Worm (Caenorhabditis elegans) whole organism, late embryonic: ENCODE data around the gene ogt-1.

Source experiments
- F13H6.1 ChIP-seq: sonication (generic microtip); optimal IDR thresholded peaks from 2 replicates; lab custom pipeline; 2016; ENCODE audit warnings: missing genetic modification characterization, missing compliant biosample characterization
- K02D7.2 ChIP-seq: sonication (generic microtip); optimal IDR thresholded peaks from 2 replicates; lab custom pipeline; 2017; ENCODE audit warnings: mild to moderate bottlenecking, missing genetic modification characterization, missing compliant biosample characterization
- K09A11.1 ChIP-seq: sonication (generic microtip); optimal IDR thresholded peaks from 2 replicates; lab custom pipeline; 2017; ENCODE audit warnings: antibody characterized with exemption, mild to moderate bottlenecking, missing genetic modification characterization, missing compliant biosample characterization; ENCODE audit not compliant: insufficient read depth
- T23F11.4 ChIP-seq: fragments of 200-800 bp; sonication (Bioruptor generic); optimal IDR thresholded peaks from 2 replicates; lab custom pipeline; 2018; ENCODE audit warnings: mild to moderate bottlenecking, missing genetic modification characterization, missing compliant biosample characterization
- Y22D7AL.16 ChIP-seq: sonication (generic microtip); optimal IDR thresholded peaks from 2 replicates; lab custom pipeline; 2016; ENCODE audit warnings: missing genetic modification characterization, missing compliant biosample characterization
- ahr-1 ChIP-seq: sonication (generic microtip); optimal IDR thresholded peaks from 2 replicates; lab custom pipeline; 2016; ENCODE audit warnings: missing genetic modification characterization, missing compliant biosample characterization
- ama-1 ChIP-seq: fragments of 150-350 bp; optimal IDR thresholded peaks from 2 replicates; lab custom pipeline; 2014
- ceh-14 ChIP-seq: sonication (generic microtip); optimal IDR thresholded peaks from 2 replicates; lab custom pipeline; 2016; ENCODE audit warnings: missing genotype, missing genetic modification characterization, missing compliant biosample characterization
- ceh-18 ChIP-seq: sonication (generic microtip); optimal IDR thresholded peaks from 2 replicates; lab custom pipeline; 2016; ENCODE audit warnings: missing genetic modification characterization, missing compliant biosample characterization
- ceh-2 ChIP-seq: sonication (generic microtip); optimal IDR thresholded peaks from 2 replicates; lab custom pipeline; 2016; ENCODE audit warnings: missing genotype, missing genetic modification characterization, missing compliant biosample characterization
- ceh-22 ChIP-seq: sonication (generic microtip); optimal IDR thresholded peaks from 2 replicates; lab custom pipeline; 2017; ENCODE audit warnings: missing biosample characterization, missing genetic modification characterization
- ceh-24 ChIP-seq: sonication (generic microtip); optimal IDR thresholded peaks from 2 replicates; lab custom pipeline; 2016; ENCODE audit warnings: mild to moderate bottlenecking, missing genetic modification characterization, missing compliant biosample characterization
- ceh-30 ChIP-seq: fragments of 150-350 bp; optimal IDR thresholded peaks from 2 replicates; lab custom pipeline; 2014; ENCODE audit warnings: missing biosample characterization, missing genetic modification characterization
- ceh-31 ChIP-seq: sonication (generic microtip); optimal IDR thresholded peaks from 2 replicates; lab custom pipeline; 2016; ENCODE audit warnings: missing genetic modification characterization, missing compliant biosample characterization
- ceh-45 ChIP-seq: fragments of 200-800 bp; sonication (Bioruptor generic); IDR thresholded peaks from 2 replicates; pipeline ENCODE4 v1.3.6; 2022; ENCODE audit warnings: missing genetic modification reagents, missing genetic modification characterization, missing compliant biosample characterization
- ceh-6 ChIP-seq: fragments of 200-800 bp; sonication (Bioruptor generic); optimal IDR thresholded peaks from 2 replicates; lab custom pipeline; 2018; ENCODE audit warnings: mild to moderate bottlenecking, missing genetic modification characterization, missing compliant biosample characterization
- ceh-9 ChIP-seq: sonication (generic microtip); optimal IDR thresholded peaks from 2 replicates; lab custom pipeline; 2016; ENCODE audit warnings: mild to moderate bottlenecking, missing genetic modification characterization, inconsistent platforms, missing compliant biosample characterization
- dmd-4 ChIP-seq: sonication (generic microtip); optimal IDR thresholded peaks from 2 replicates; lab custom pipeline; 2016; ENCODE audit warnings: borderline replicate concordance, missing genetic modification characterization, missing compliant biosample characterization
- dve-1 ChIP-seq: sonication (generic microtip); optimal IDR thresholded peaks from 2 replicates; lab custom pipeline; 2017; ENCODE audit warnings: antibody characterized with exemption, mild to moderate bottlenecking, missing genetic modification characterization, missing compliant biosample characterization
- elt-2 ChIP-seq: sonication (generic microtip); optimal IDR thresholded peaks from 2 replicates; lab custom pipeline; 2016; ENCODE audit warnings: missing genetic modification reagents, missing genetic modification characterization, missing compliant biosample characterization
- elt-4 ChIP-seq: sonication (generic microtip); optimal IDR thresholded peaks from 2 replicates; lab custom pipeline; 2016; ENCODE audit warnings: missing genetic modification characterization, missing compliant biosample characterization
- ets-4 ChIP-seq: sonication (generic microtip); optimal IDR thresholded peaks from 2 replicates; lab custom pipeline; 2016; ENCODE audit warnings: missing genetic modification characterization, missing compliant biosample characterization
- eyg-1 ChIP-seq: sonication (generic microtip); optimal IDR thresholded peaks from 2 replicates; lab custom pipeline; 2016; ENCODE audit warnings: missing genotype, missing genetic modification characterization, missing compliant biosample characterization
- fax-1 ChIP-seq: sonication (generic microtip); optimal IDR thresholded peaks from 2 replicates; lab custom pipeline; 2016; ENCODE audit warnings: missing genotype, missing genetic modification characterization, missing compliant biosample characterization
- fkh-10 ChIP-seq: fragments of 150-350 bp; optimal IDR thresholded peaks from 2 replicates; lab custom pipeline; 2014; ENCODE audit warnings: missing biosample characterization, missing genetic modification reagents, missing genetic modification characterization
- fkh-6 ChIP-seq: sonication (generic microtip); optimal IDR thresholded peaks from 2 replicates; lab custom pipeline; 2016; ENCODE audit warnings: missing genetic modification characterization, missing compliant biosample characterization
- gmeb-2 ChIP-seq: sonication (generic microtip); optimal IDR thresholded peaks from 2 replicates; lab custom pipeline; 2016; ENCODE audit warnings: missing genetic modification characterization, inconsistent platforms, missing compliant biosample characterization
- hlh-13 ChIP-seq: fragments of 200-800 bp; sonication (Bioruptor generic); optimal IDR thresholded peaks from 2 replicates; lab custom pipeline; 2018; ENCODE audit warnings: mild to moderate bottlenecking, missing genetic modification characterization, missing compliant biosample characterization
- hlh-15 ChIP-seq: sonication (generic microtip); optimal IDR thresholded peaks from 2 replicates; lab custom pipeline; 2016; ENCODE audit warnings: missing genetic modification characterization, missing compliant biosample characterization
- hlh-30 ChIP-seq: sonication (generic microtip); optimal IDR thresholded peaks from 2 replicates; lab custom pipeline; 2017; ENCODE audit warnings: antibody characterized with exemption, missing genetic modification characterization, missing compliant biosample characterization; ENCODE audit not compliant: insufficient read depth
- hlh-6 ChIP-seq: sonication (generic microtip); optimal IDR thresholded peaks from 2 replicates; lab custom pipeline; 2016; ENCODE audit warnings: missing genotype, missing genetic modification characterization, missing compliant biosample characterization
- lim-6 ChIP-seq: sonication (generic microtip); optimal IDR thresholded peaks from 2 replicates; lab custom pipeline; 2016; ENCODE audit warnings: missing genetic modification characterization, missing compliant biosample characterization
- nfya-1 ChIP-seq: sonication (generic microtip); optimal IDR thresholded peaks from 2 replicates; lab custom pipeline; 2017; ENCODE audit warnings: missing genetic modification characterization, mild to moderate bottlenecking, missing compliant biosample characterization, antibody characterized with exemption, moderate library complexity
- nhr-232 ChIP-seq: sonication (generic microtip); optimal IDR thresholded peaks from 2 replicates; lab custom pipeline; 2016; ENCODE audit warnings: missing genetic modification characterization, missing compliant biosample characterization
- pat-9 ChIP-seq: fragments of 200-800 bp; sonication (Bioruptor generic); optimal IDR thresholded peaks from 2 replicates; lab custom pipeline; 2018; ENCODE audit warnings: mild to moderate bottlenecking, missing genetic modification characterization, moderate library complexity, missing compliant biosample characterization
- pha-2 ChIP-seq: sonication (generic microtip); optimal IDR thresholded peaks from 2 replicates; lab custom pipeline; 2017; ENCODE audit warnings: mild to moderate bottlenecking, missing genetic modification characterization, missing compliant biosample characterization
- pqm-1 ChIP-seq: sonication (generic microtip); optimal IDR thresholded peaks from 2 replicates; lab custom pipeline; 2016; ENCODE audit warnings: missing genetic modification characterization, missing compliant biosample characterization
- pros-1 ChIP-seq: fragments of 150-350 bp; optimal IDR thresholded peaks from 2 replicates; lab custom pipeline; 2014; ENCODE audit warnings: missing biosample characterization, missing genetic modification reagents, missing genetic modification characterization
- ref-2 ChIP-seq: sonication (generic microtip); optimal IDR thresholded peaks from 2 replicates; lab custom pipeline; 2016; ENCODE audit warnings: missing genetic modification characterization, missing compliant biosample characterization
- sdc-2 ChIP-seq: sonication (generic microtip); optimal IDR thresholded peaks from 2 replicates; lab custom pipeline; 2016; ENCODE audit warnings: missing genotype, missing genetic modification characterization, missing compliant biosample characterization
- sox-4 ChIP-seq: sonication (generic microtip); optimal IDR thresholded peaks from 2 replicates; lab custom pipeline; 2017; ENCODE audit warnings: mild to moderate bottlenecking, missing genetic modification characterization, inconsistent platforms, missing compliant biosample characterization
- tbx-2 ChIP-seq: sonication (generic microtip); optimal IDR thresholded peaks from 2 replicates; lab custom pipeline; 2016; ENCODE audit warnings: missing genetic modification characterization, missing compliant biosample characterization
- tbx-7 ChIP-seq: sonication (generic microtip); optimal IDR thresholded peaks from 2 replicates; lab custom pipeline; 2016; ENCODE audit warnings: missing genotype, missing genetic modification characterization, missing compliant biosample characterization
- ttx-3 ChIP-seq: sonication (generic microtip); optimal IDR thresholded peaks from 2 replicates; lab custom pipeline; 2016; ENCODE audit warnings: missing genetic modification reagents, missing genetic modification characterization, missing compliant biosample characterization
- unc-42 ChIP-seq: sonication (generic microtip); optimal IDR thresholded peaks from 2 replicates; lab custom pipeline; 2016; ENCODE audit warnings: missing genotype, missing genetic modification characterization, missing compliant biosample characterization
- unc-55 ChIP-seq: sonication (generic microtip); optimal IDR thresholded peaks from 2 replicates; lab custom pipeline; 2017; ENCODE audit warnings: missing biosample characterization, missing genetic modification reagents, missing genetic modification characterization
- unc-86 ChIP-seq: sonication (generic microtip); optimal IDR thresholded peaks from 2 replicates; lab custom pipeline; 2016; ENCODE audit warnings: missing genetic modification characterization, missing compliant biosample characterization
- zip-5 ChIP-seq: sonication (generic microtip); optimal IDR thresholded peaks from 2 replicates; lab custom pipeline; 2016; ENCODE audit warnings: missing genetic modification characterization, missing compliant biosample characterization
- ztf-16 ChIP-seq: sonication (generic microtip); optimal IDR thresholded peaks from 2 replicates; lab custom pipeline; 2017; ENCODE audit warnings: missing genetic modification characterization, missing compliant biosample characterization

The ogt-1 gene

DNA sequence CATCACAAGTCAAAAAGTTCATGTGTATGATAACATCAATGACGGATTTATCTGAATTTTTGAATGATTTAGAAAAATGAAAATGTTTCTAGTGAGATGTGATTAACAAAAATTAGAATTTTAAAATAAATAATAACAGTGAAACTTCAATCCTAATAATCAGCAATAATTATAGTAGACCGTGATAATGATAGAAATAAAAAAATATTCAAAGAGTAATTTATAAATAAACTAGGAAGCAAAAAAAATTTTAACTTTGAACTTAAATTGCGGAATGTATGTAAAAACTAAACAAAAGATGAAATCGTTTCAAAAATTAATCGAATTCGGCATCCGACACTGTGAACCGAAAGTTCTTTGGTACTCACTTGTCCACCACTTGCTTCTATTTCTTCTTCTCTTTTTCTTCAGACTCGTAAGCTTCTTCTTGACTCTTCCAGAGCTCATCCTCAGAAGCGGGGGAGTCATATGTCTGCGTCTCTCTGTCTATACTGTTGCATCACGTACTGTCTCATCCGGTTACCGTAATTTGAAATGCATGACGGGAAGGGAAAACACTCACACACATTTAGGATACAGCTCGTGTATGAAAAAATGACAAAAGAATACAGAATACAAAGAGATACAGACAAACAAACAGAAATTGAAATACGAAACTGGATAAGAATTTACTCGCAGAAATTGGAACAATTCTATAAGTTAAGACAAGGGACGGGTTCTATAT lies 39.5 kb upstream of the ogt-1 start, which contains the start of gene mec-14:
Gene mec-14 (minus strand): TSS at position 51 of the 724 bp plus-strand sequence.
- no peak for TF ChIP-seq eyg-1 (tag; lab: Kevin White, UChicago)
- no peak for TF ChIP-seq ref-2 (tag; lab: Kevin White, UChicago)
- TF ChIP-seq ceh-45 (GFP tag; lab: Robert Waterston, UW): no peak
- no peak for TF ChIP-seq ceh-9
- TF ChIP-seq unc-42 (tag; lab: Kevin White, UChicago): no peak
- no peak for TF ChIP-seq sdc-2 (tag; lab: Kevin White, UChicago)
- TF ChIP-seq elt-2: no peak
- TF ChIP-seq K09A11.1 (tag; lab: Kevin White, UChicago): no peak
- no peak for TF ChIP-seq hlh-15 (tag; lab: Kevin White, UChicago)

DNA sequence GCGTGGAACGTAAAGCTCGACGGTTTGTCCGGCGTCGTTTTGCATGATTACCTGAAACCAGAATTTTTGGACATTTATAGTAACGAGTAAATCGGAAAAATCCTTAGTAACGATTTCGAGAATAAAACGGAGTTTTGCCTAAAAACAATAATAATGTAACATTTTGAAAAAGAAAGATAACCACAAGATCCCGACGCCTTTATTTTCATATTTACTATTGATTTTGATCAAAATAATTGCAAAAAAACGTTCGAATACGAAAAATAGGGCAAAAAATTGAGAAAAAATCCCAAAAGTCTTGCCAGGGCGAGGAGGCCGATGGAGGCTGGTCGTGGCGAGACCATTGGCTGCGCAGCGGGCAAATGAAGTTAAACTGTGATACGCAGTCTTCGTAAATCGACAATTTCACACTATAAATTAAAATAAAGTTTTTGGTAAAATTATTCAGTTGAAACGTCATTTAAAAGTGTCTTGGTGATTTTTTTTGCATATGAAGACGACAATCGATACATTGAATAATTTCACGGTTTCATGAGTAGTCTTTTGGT lies 36.1 kb upstream of the ogt-1 start, which contains the start of gene rps-21:
Gene rps-21 (minus strand): TSS at position 51 of the 548 bp plus-strand sequence.
- peak; percentile 32 for TF ChIP-seq unc-55 (GFP tag; lab: Kevin White, UChicago)
- TF ChIP-seq hlh-6 (tag; lab: Kevin White, UChicago): no peak
- no peak for TF ChIP-seq ama-1 (lab: Kevin White, UChicago)
- no peak for TF ChIP-seq ets-4 (tag; lab: Kevin White, UChicago)
- no peak for TF ChIP-seq K09A11.1 (tag; lab: Kevin White, UChicago)
- TF ChIP-seq fkh-10 (GFP tag; lab: Kevin White, UChicago): no peak
- no peak for TF ChIP-seq Y22D7AL.16 (tag; lab: Kevin White, UChicago)
- no peak for TF ChIP-seq ceh-30
- TF ChIP-seq elt-4: no peak
- TF ChIP-seq pqm-1 (tag; lab: Kevin White, UChicago): no peak
- no peak for TF ChIP-seq ceh-22 (tag; lab: Kevin White, UChicago)
- TF ChIP-seq tbx-2 (tag; lab: Kevin White, UChicago): peak; percentile 69
- TF ChIP-seq ceh-18 (tag; lab: Kevin White, UChicago): peak; percentile 45
- TF ChIP-seq pros-1 (tag; lab: Kevin White, UChicago): no peak
- no peak for TF ChIP-seq ztf-16
- TF ChIP-seq pat-9 (tag; lab: Kevin White, UChicago): no peak
- TF ChIP-seq ceh-6 (GFP tag; lab: Kevin White, UChicago): no peak
- no peak for TF ChIP-seq ttx-3 (tag; lab: Kevin White, UChicago)
- TF ChIP-seq dmd-4 (tag; lab: Kevin White, UChicago): no peak
- TF ChIP-seq hlh-13: no peak
- TF ChIP-seq ceh-31 (tag; lab: Kevin White, UChicago): peak; percentile 71
- no peak for TF ChIP-seq zip-5
- TF ChIP-seq ceh-24: no peak
- no peak for TF ChIP-seq sox-4 (tag; lab: Kevin White, UChicago)
- TF ChIP-seq elt-2: peak; percentile 21
- no peak for TF ChIP-seq hlh-30
- no peak for TF ChIP-seq K02D7.2 (tag; lab: Kevin White, UChicago)
- peak; percentile 81 for TF ChIP-seq nfya-1 (tag; lab: Kevin White, UChicago)
- TF ChIP-seq F13H6.1 (tag; lab: Kevin White, UChicago): no peak
- TF ChIP-seq lim-6 (tag; lab: Kevin White, UChicago): no peak
- TF ChIP-seq sdc-2 (tag; lab: Kevin White, UChicago): no peak
- TF ChIP-seq ahr-1: no peak
- no peak for TF ChIP-seq gmeb-2 (tag; lab: Kevin White, UChicago)
- TF ChIP-seq T23F11.4 (GFP tag; lab: Kevin White, UChicago): no peak
- peak; percentile 22 for TF ChIP-seq unc-86 (tag; lab: Kevin White, UChicago)
- no peak for TF ChIP-seq dve-1 (tag; lab: Kevin White, UChicago)
- TF ChIP-seq nhr-232: no peak
- no peak for TF ChIP-seq ceh-45 (GFP tag; lab: Robert Waterston, UW)
- TF ChIP-seq ref-2 (tag; lab: Kevin White, UChicago): peak; percentile 11
- peak; percentile 6 for TF ChIP-seq ceh-14
- no peak for TF ChIP-seq fkh-6 (tag; lab: Kevin White, UChicago)
- no peak for TF ChIP-seq ceh-9
- TF ChIP-seq ceh-2 (tag; lab: Kevin White, UChicago): no peak
- peak; percentile 20 for TF ChIP-seq pha-2 (tag; lab: Kevin White, UChicago)
- TF ChIP-seq tbx-7 (tag; lab: Kevin White, UChicago): no peak
- no peak for TF ChIP-seq fax-1 (tag; lab: Kevin White, UChicago)
